2 fruit fly cellular contexts compared by ENCODE assay signal in the genomic region with DNA sequence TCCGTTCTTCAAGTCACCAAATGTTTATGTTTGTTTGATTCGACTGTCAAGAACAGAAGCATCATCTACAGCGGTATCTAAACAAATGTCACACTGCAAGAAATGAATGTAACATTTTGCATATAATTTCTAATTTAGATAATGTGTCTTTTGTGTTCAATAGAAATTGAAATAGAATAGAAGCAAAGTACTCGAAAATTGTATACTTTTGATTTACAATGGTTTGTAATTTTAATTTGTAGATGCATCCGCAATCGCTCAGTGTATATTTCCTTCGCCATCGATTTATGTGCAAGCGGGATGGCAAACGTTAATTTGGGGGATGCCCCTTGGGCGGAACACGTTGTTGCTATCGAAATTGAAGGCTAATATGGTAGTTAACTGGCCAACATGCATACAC.
TF ChIP-seq lines count a peak whose summit lies in the region.

No protein-coding gene starts in this region.

TF ChIP-seq in whole organism, embryonic, 481 proteins besides CTCF, POLR2A, EP300 and RAD21 (continued from another document and continues in another):
- TF ChIP-seq chm (GFP tag; IDR thresholded peaks at IDR 0.05; lab: Robert Waterston, UW) (0 out of 2 replicates have a peak, but pooled peaks have one; percentile 46), grau (tag; optimal IDR thresholded peaks at IDR 0.05; lab: Kevin White, UChicago) (peak; percentile 67), cato (GFP tag; optimal IDR thresholded peaks at IDR 0.05; lab: Kevin White, UChicago; ENCODE audit: borderline replicate concordance) (peak; percentile 24), H2.0 (GFP tag; IDR thresholded peaks at IDR 0.05; lab: Robert Waterston, UW) (peak; percentile 52), Med (GFP tag; lab: Kevin White, UChicago) (peak; percentile 87), oc (tag; optimal IDR thresholded peaks at IDR 0.05; lab: Kevin White, UChicago) (peak; percentile 37), CG14965 (GFP tag; optimal IDR thresholded peaks at IDR 0.05; lab: Kevin White, UChicago; ENCODE audit: borderline replicate concordance) (no peak), CG11695 (GFP tag; IDR thresholded peaks at IDR 0.05; lab: Robert Waterston, UW) (peak; percentile 50; the same call in 1 of the 3 replicates), ara (GFP tag; IDR thresholded peaks at IDR 0.05; lab: Robert Waterston, UW) (peak; percentile 63), CG1529 (GFP tag; optimal IDR thresholded peaks at IDR 0.05; lab: Kevin White, UChicago) (peak; percentile 38), Rx (GFP tag; IDR thresholded peaks at IDR 0.05; lab: Robert Waterston, UW) (no peak), Optix (GFP tag; IDR thresholded peaks at IDR 0.05; lab: Robert Waterston, UW) (no peak), aop (GFP tag; IDR thresholded peaks at IDR 0.05; lab: Robert Waterston, UW) (no peak), CG18599 (GFP tag; optimal IDR thresholded peaks at IDR 0.05; lab: Kevin White, UChicago) (peak; percentile 75), NfI (GFP tag; optimal IDR thresholded peaks at IDR 0.05; lab: Kevin White, UChicago) (peak; percentile 49), ab (GFP tag; optimal IDR thresholded peaks at IDR 0.05; lab: Kevin White, UChicago) (no peak), sisA (GFP tag; IDR thresholded peaks at IDR 0.05; lab: Robert Waterston, UW) (peak; percentile 66), Atf6 (GFP tag; IDR thresholded peaks at IDR 0.05; lab: Robert Waterston, UW) (peak; percentile 55), Camta (GFP tag; optimal IDR thresholded peaks at IDR 0.05; lab: Kevin White, UChicago) (peak; percentile 64), sens-2 (GFP tag; IDR thresholded peaks at IDR 0.05; lab: Robert Waterston, UW) (0 out of 2 replicates have a peak, but pooled peaks have one; percentile 11), CG34422 (GFP tag; IDR thresholded peaks at IDR 0.05; lab: Robert Waterston, UW) (peak; percentile 73; the same call in 2 of the 3 replicates), gce (GFP tag; IDR thresholded peaks at IDR 0.05; lab: Robert Waterston, UW) (0 out of 3 replicates have a peak, but pooled peaks have one; percentile 30), CG6272 (GFP tag; IDR thresholded peaks at IDR 0.05; lab: Robert Waterston, UW) (0 out of 2 replicates have a peak, but pooled peaks have one; percentile 11), slou (GFP tag; optimal IDR thresholded peaks at IDR 0.05; lab: Kevin White, UChicago) (peak; percentile 26), nau (GFP tag; optimal IDR thresholded peaks at IDR 0.05; lab: Kevin White, UChicago) (peak; percentile 20), cg (GFP tag; optimal IDR thresholded peaks at IDR 0.05; lab: Kevin White, UChicago) (no peak), lola (GFP tag; optimal IDR thresholded peaks at IDR 0.05; lab: Kevin White, UChicago) (peak in 1 of 3 experiments; percentile 41), psq (GFP tag; optimal IDR thresholded peaks at IDR 0.05; lab: Kevin White, UChicago) (no peak), org-1 (GFP tag; optimal IDR thresholded peaks at IDR 0.05; lab: Kevin White, UChicago) (peak; percentile 59), run (tag; optimal IDR thresholded peaks at IDR 0.05; lab: Kevin White, UChicago) (peak; percentile 18), CG14014 (GFP tag; IDR thresholded peaks at IDR 0.05; lab: Robert Waterston, UW) (peak; percentile 42; the same call in 1 of the 2 replicates), vfl (GFP tag; optimal IDR thresholded peaks at IDR 0.05; lab: Kevin White, UChicago) (no peak), Rfx (GFP tag; IDR thresholded peaks at IDR 0.05; lab: Robert Waterston, UW) (peak; percentile 59), BtbVII (GFP tag; optimal IDR thresholded peaks at IDR 0.05; lab: Kevin White, UChicago) (peak; percentile 67), bigmax (GFP tag; optimal IDR thresholded peaks at IDR 0.05; lab: Kevin White, UChicago) (no peak), CG9797 (GFP tag; optimal IDR thresholded peaks at IDR 0.05; lab: Kevin White, UChicago) (no peak), dysf (GFP tag; IDR thresholded peaks at IDR 0.05; lab: Robert Waterston, UW) (peak; percentile 69; the same call in 2 of the 3 replicates), CG12219 (GFP tag; optimal IDR thresholded peaks at IDR 0.05; lab: Kevin White, UChicago) (peak; percentile 67), CG2116 (GFP tag; optimal IDR thresholded peaks at IDR 0.05; lab: Kevin White, UChicago) (peak; percentile 2), zen2 (GFP tag; IDR thresholded peaks at IDR 0.05; lab: Robert Waterston, UW; ENCODE audit: partially characterized antibody) (no peak), sna (GFP tag; IDR thresholded peaks at IDR 0.05; lab: Robert Waterston, UW; ENCODE audit: partially characterized antibody) (no peak), jumu (GFP tag; optimal IDR thresholded peaks at IDR 0.05; lab: Kevin White, UChicago) (peak; percentile 50), CG8089 (GFP tag; optimal IDR thresholded peaks at IDR 0.05; lab: Kevin White, UChicago) (peak; percentile 25), CG15514 (GFP tag; optimal IDR thresholded peaks at IDR 0.05; lab: Kevin White, UChicago) (peak; percentile 38), C15 (GFP tag; IDR thresholded peaks at IDR 0.05; lab: Robert Waterston, UW) (no peak), ssp (GFP tag; IDR thresholded peaks at IDR 0.05; lab: Robert Waterston, UW) (peak; percentile 49), CG2199 (GFP tag; IDR thresholded peaks at IDR 0.05; lab: Robert Waterston, UW) (no peak), ind (GFP tag; optimal IDR thresholded peaks at IDR 0.05; lab: Kevin White, UChicago) (peak; percentile 58), CG8281 (tag; optimal IDR thresholded peaks at IDR 0.05; lab: Kevin White, UChicago) (peak; percentile 39), CG3281 (GFP tag; optimal IDR thresholded peaks at IDR 0.05; lab: Kevin White, UChicago) (peak; percentile 53), MESR4 (GFP tag; optimal IDR thresholded peaks at IDR 0.05; lab: Kevin White, UChicago) (no peak), nerfin-1 (tag; optimal IDR thresholded peaks at IDR 0.05; lab: Kevin White, UChicago) (peak; percentile 32), gro (GFP tag; optimal IDR thresholded peaks at IDR 0.05; lab: Kevin White, UChicago) (peak; percentile 38), CG2202 (tag; optimal IDR thresholded peaks at IDR 0.05; lab: Kevin White, UChicago) (peak; percentile 22), CG12104 (GFP tag; optimal IDR thresholded peaks at IDR 0.05; lab: Kevin White, UChicago) (no peak), wor (GFP tag; IDR thresholded peaks at IDR 0.05; lab: Robert Waterston, UW) (peak; percentile 40; the same call in 1 of the 2 replicates), CG12071 (GFP tag; optimal IDR thresholded peaks at IDR 0.05; lab: Kevin White, UChicago) (peak; percentile 29), CG1233 (GFP tag; optimal IDR thresholded peaks at IDR 0.05; lab: Kevin White, UChicago) (peak; percentile 58), Tbp (GFP tag; optimal IDR thresholded peaks at IDR 0.05; lab: Kevin White, UChicago) (no peak), otp (GFP tag; IDR thresholded peaks at IDR 0.05; lab: Robert Waterston, UW) (0 out of 3 replicates have a peak, but pooled peaks have one; percentile 47), CG8765 (GFP tag; IDR thresholded peaks at IDR 0.05; lab: Robert Waterston, UW) (no peak)

TF ChIP-seq in whole organism, prepupa, 60 proteins besides CTCF, POLR2A, EP300 and RAD21 (continued from another document):
- TF ChIP-seq CG11902 (GFP tag; optimal IDR thresholded peaks at IDR 0.05; lab: Kevin White, UChicago) (no peak), CG9139 (GFP tag; optimal IDR thresholded peaks at IDR 0.05; lab: Kevin White, UChicago) (no peak), CG8119 (GFP tag; IDR thresholded peaks at IDR 0.05; lab: Robert Waterston, UW) (peak; percentile 43; the same call in 1 of the 3 replicates), eg (GFP tag; IDR thresholded peaks at IDR 0.05; lab: Robert Waterston, UW) (peak; percentile 42; the same call in 1 of the 3 replicates), CG6163 (GFP tag; IDR thresholded peaks at IDR 0.05; lab: Robert Waterston, UW) (peak; percentile 52; the same call in 1 of the 3 replicates), Eip78C (GFP tag; lab: Kevin White, UChicago) (peak; percentile 46), pdm3 (GFP tag; optimal IDR thresholded peaks at IDR 0.05; lab: Kevin White, UChicago) (no peak), Met (GFP tag; optimal IDR thresholded peaks at IDR 0.05; lab: Kevin White, UChicago) (peak; percentile 34), ss (GFP tag; optimal IDR thresholded peaks at IDR 0.05; lab: Kevin White, UChicago) (no peak), CG6792 (GFP tag; optimal IDR thresholded peaks at IDR 0.05; lab: Kevin White, UChicago) (no peak), CG4318 (GFP tag; optimal IDR thresholded peaks at IDR 0.05; lab: Kevin White, UChicago) (no peak), Smox (GFP tag; optimal IDR thresholded peaks at IDR 0.05; lab: Kevin White, UChicago) (peak; percentile 14), dac (GFP tag; optimal IDR thresholded peaks at IDR 0.05; lab: Kevin White, UChicago) (no peak), svp (GFP tag; lab: Kevin White, UChicago) (peak; percentile 39), CG16779 (tag; optimal IDR thresholded peaks at IDR 0.05; lab: Kevin White, UChicago) (no peak), fd85E (GFP tag; optimal IDR thresholded peaks at IDR 0.05; lab: Kevin White, UChicago) (no peak), Hr4 (GFP tag; optimal IDR thresholded peaks at IDR 0.05; lab: Kevin White, UChicago) (peak; percentile 51), CG3919 (GFP tag; optimal IDR thresholded peaks at IDR 0.05; lab: Kevin White, UChicago) (no peak), salr (GFP tag; optimal IDR thresholded peaks at IDR 0.05; lab: Kevin White, UChicago) (no peak), esn (GFP tag; optimal IDR thresholded peaks at IDR 0.05; lab: Kevin White, UChicago) (peak; percentile 45), achi (GFP tag; optimal IDR thresholded peaks at IDR 0.05; lab: Kevin White, UChicago) (no peak), net (GFP tag; optimal IDR thresholded peaks at IDR 0.05; lab: Kevin White, UChicago) (no peak), CG10669 (GFP tag; optimal IDR thresholded peaks at IDR 0.05; lab: Kevin White, UChicago) (peak; percentile 36), spab (GFP tag; optimal IDR thresholded peaks at IDR 0.05; lab: Kevin White, UChicago) (no peak), CG8319 (GFP tag; optimal IDR thresholded peaks at IDR 0.05; lab: Kevin White, UChicago) (no peak), CG6854 (GFP tag; optimal IDR thresholded peaks at IDR 0.05; lab: Kevin White, UChicago) (no peak), Sox15 (GFP tag; optimal IDR thresholded peaks at IDR 0.05; lab: Kevin White, UChicago) (no peak), topi (GFP tag; optimal IDR thresholded peaks at IDR 0.05; lab: Kevin White, UChicago) (peak; percentile 11), lz (GFP tag; optimal IDR thresholded peaks at IDR 0.05; lab: Kevin White, UChicago) (peak; percentile 20), cyc (GFP tag; optimal IDR thresholded peaks at IDR 0.05; lab: Kevin White, UChicago) (no peak), Hr38 (GFP tag; optimal IDR thresholded peaks at IDR 0.05; lab: Kevin White, UChicago) (no peak)
